Fruit fly (Drosophila melanogaster) whole organism, embryonic: ENCODE measurements around the gene CG14406.

Experiments
- B-H2 ChIP-seq: fragments of 200-800 bp; sonication (Bioruptor generic); optimal IDR thresholded peaks from 2 replicates; lab custom pipeline; 2018; ENCODE audit warnings: missing biosample characterization, mild to moderate bottlenecking, missing genetic modification characterization
- BtbVII ChIP-seq: fragments of 200-800 bp; sonication (Bioruptor generic); optimal IDR thresholded peaks from 3 replicates; lab custom pipeline; 2017; ENCODE audit warnings: missing biosample characterization, mild to moderate bottlenecking, missing genetic modification characterization
- CG10543 ChIP-seq: fragments of 200-800 bp; sonication (Bioruptor generic); optimal IDR thresholded peaks from 3 replicates; lab custom pipeline; 2017; ENCODE audit warnings: missing biosample characterization, mild to moderate bottlenecking, missing genetic modification characterization, moderate library complexity
- CG10565 ChIP-seq: fragments of 200-800 bp; sonication (Bioruptor generic); optimal IDR thresholded peaks from 3 replicates; lab custom pipeline; 2016; ENCODE audit warnings: missing biosample characterization, mild to moderate bottlenecking, missing genetic modification characterization
- CG11504 ChIP-seq: fragments of 200-800 bp; sonication (Bioruptor generic); optimal IDR thresholded peaks from 3 replicates; lab custom pipeline; 2019; ENCODE audit warnings: missing biosample characterization, mild to moderate bottlenecking, missing genetic modification characterization, moderate library complexity
- CG11560 ChIP-seq: fragments of 200-800 bp; sonication (Bioruptor generic); IDR thresholded peaks from 3 replicates; pipeline ENCODE4 v1.3.6; 2022; ENCODE audit warnings: missing biosample characterization, missing genetic modification characterization
- CG11696 ChIP-seq: fragments of 200-800 bp; sonication (Bioruptor generic); IDR thresholded peaks from 2 replicates; pipeline ENCODE4 v1.3.6; 2022; ENCODE audit warnings: missing biosample characterization, missing genetic modification characterization
- CG12236 ChIP-seq: fragments of 200-800 bp; sonication (Bioruptor generic); optimal IDR thresholded peaks from 2 replicates; lab custom pipeline; 2016; ENCODE audit warnings: missing biosample characterization, missing genetic modification characterization
- CG12659 ChIP-seq: fragments of 200-800 bp; sonication (Bioruptor generic); optimal IDR thresholded peaks from 3 replicates; lab custom pipeline; 2017; ENCODE audit warnings: mild to moderate bottlenecking, missing biosample characterization, missing genetic modification reagents, missing genetic modification characterization
- CG13123 ChIP-seq: fragments of 200-800 bp; sonication (Bioruptor generic); optimal IDR thresholded peaks from 2 replicates; lab custom pipeline; 2016; ENCODE audit warnings: missing biosample characterization, missing genetic modification characterization
- CG15479 ChIP-seq: fragments of 200-800 bp; sonication (Bioruptor generic); optimal IDR thresholded peaks from 3 replicates; lab custom pipeline; 2019; ENCODE audit warnings: missing biosample characterization, mild to moderate bottlenecking, missing genetic modification characterization, moderate library complexity
- CG18599 ChIP-seq: fragments of 200-800 bp; sonication (Bioruptor generic); optimal IDR thresholded peaks from 3 replicates; lab custom pipeline; 2017; ENCODE audit warnings: missing biosample characterization, missing genetic modification characterization, mild to moderate bottlenecking, moderate library complexity, missing genetic modification reagents
- CG18619 ChIP-seq: fragments of 200-800 bp; sonication (Bioruptor generic); optimal IDR thresholded peaks from 3 replicates; lab custom pipeline; 2017; ENCODE audit warnings: missing biosample characterization, mild to moderate bottlenecking, missing genetic modification characterization
- CG2678 ChIP-seq: fragments of 200-800 bp; sonication (Bioruptor generic); optimal IDR thresholded peaks from 3 replicates; lab custom pipeline; 2019; ENCODE audit warnings: missing biosample characterization, mild to moderate bottlenecking, missing genetic modification characterization, moderate library complexity
- CG34376 ChIP-seq: fragments of 200-800 bp; sonication (Bioruptor generic); optimal IDR thresholded peaks from 2 replicates; lab custom pipeline; 2018; ENCODE audit warnings: missing biosample characterization, mild to moderate bottlenecking, missing genetic modification characterization
- CG3838 ChIP-seq: fragments of 200-800 bp; sonication (Bioruptor generic); optimal IDR thresholded peaks from 3 replicates; lab custom pipeline; 2016; ENCODE audit warnings: missing biosample characterization, missing genetic modification characterization
- CG4617 ChIP-seq: fragments of 200-800 bp; sonication (Bioruptor generic); optimal IDR thresholded peaks from 3 replicates; lab custom pipeline; 2016; ENCODE audit warnings: missing biosample characterization, missing genetic modification characterization, borderline replicate concordance
- CG9817 ChIP-seq: fragments of 200-800 bp; sonication (Bioruptor generic); optimal IDR thresholded peaks from 2 replicates; lab custom pipeline; 2018; ENCODE audit warnings: missing biosample characterization, mild to moderate bottlenecking, missing genetic modification characterization, moderate library complexity
- Hey ChIP-seq: fragments of 200-800 bp; sonication (Bioruptor generic); optimal IDR thresholded peaks from 3 replicates; lab custom pipeline; 2018; ENCODE audit warnings: missing biosample characterization, mild to moderate bottlenecking, missing genetic modification characterization
- Med ChIP-seq: fragments of 200-800 bp; sonication (Bioruptor generic); peaks from one replicate; lab custom pipeline; 2016; ENCODE audit warnings: missing biosample characterization, missing genetic modification characterization, mild to moderate bottlenecking, inconsistent platforms, moderate library complexity
- Pdp1 ChIP-seq, 2 experiments: fragments of 200-800 bp; sonication (Bioruptor generic); optimal IDR thresholded peaks; 3 replicates each; lab custom pipeline; 2016; ENCODE audit warnings: missing biosample characterization in 2 of 2, missing genetic modification characterization in 2 of 2, mild to moderate bottlenecking in 1 of 2, moderate library complexity in 1 of 2
- Vsx1 ChIP-seq: fragments of 200-800 bp; sonication (Bioruptor generic); optimal IDR thresholded peaks from 2 replicates; lab custom pipeline; 2017; ENCODE audit warnings: missing biosample characterization, mild to moderate bottlenecking, missing genetic modification characterization, missing genetic modification reagents
- btn ChIP-seq: fragments of 200-800 bp; sonication (Bioruptor generic); optimal IDR thresholded peaks from 2 replicates; lab custom pipeline; 2016; ENCODE audit warnings: missing biosample characterization, missing genetic modification characterization
- cad ChIP-seq: fragments of >200 bp; optimal IDR thresholded peaks from 2 replicates; lab custom pipeline; 2017; ENCODE audit warnings: missing biosample characterization, missing genetic modification characterization
- ewg ChIP-seq: fragments of 200-800 bp; sonication (Bioruptor generic); optimal IDR thresholded peaks from 3 replicates; lab custom pipeline; 2017; ENCODE audit warnings: mild to moderate bottlenecking, missing biosample characterization, missing genetic modification reagents, missing genetic modification characterization
- exex ChIP-seq: fragments of 200-800 bp; sonication (Bioruptor generic); optimal IDR thresholded peaks from 4 replicates; lab custom pipeline; 2018; ENCODE audit warnings: missing biosample characterization, mild to moderate bottlenecking, missing genetic modification characterization, moderate library complexity
- fru ChIP-seq: fragments of >200 bp; optimal IDR thresholded peaks from 2 replicates; lab custom pipeline; 2017
- gce ChIP-seq: fragments of 200-800 bp; sonication (Bioruptor generic); IDR thresholded peaks from 3 replicates; pipeline ENCODE4 v1.3.6; 2022; ENCODE audit warnings: missing biosample characterization, missing genetic modification characterization
- grn ChIP-seq: fragments of 200-800 bp; sonication (Bioruptor generic); optimal IDR thresholded peaks from 3 replicates; lab custom pipeline; 2017; ENCODE audit warnings: missing biosample characterization, missing genetic modification characterization
- lab ChIP-seq: fragments of 200-800 bp; sonication (Bioruptor generic); optimal IDR thresholded peaks from 3 replicates; lab custom pipeline; 2017; ENCODE audit warnings: missing biosample characterization, missing genetic modification characterization, mild to moderate bottlenecking, moderate library complexity, missing genetic modification reagents
- mirr ChIP-seq: fragments of 200-800 bp; sonication (Bioruptor generic); optimal IDR thresholded peaks from 3 replicates; lab custom pipeline; 2018; ENCODE audit warnings: missing biosample characterization, mild to moderate bottlenecking, missing genetic modification characterization
- nom ChIP-seq: fragments of 200-800 bp; sonication (Bioruptor generic); optimal IDR thresholded peaks from 2 replicates; lab custom pipeline; 2017; ENCODE audit warnings: missing biosample characterization, missing genetic modification characterization, mild to moderate bottlenecking, moderate library complexity, missing genetic modification reagents
- phol ChIP-seq: fragments of 200-800 bp; sonication (Bioruptor generic); optimal IDR thresholded peaks from 3 replicates; lab custom pipeline; 2018; ENCODE audit warnings: missing biosample characterization, mild to moderate bottlenecking, missing genetic modification characterization, moderate library complexity
- slou ChIP-seq: fragments of 200-800 bp; sonication (Bioruptor generic); optimal IDR thresholded peaks from 3 replicates; lab custom pipeline; 2016; ENCODE audit warnings: missing biosample characterization, missing genetic modification characterization
- slp2 ChIP-seq: fragments of 200-800 bp; sonication (Bioruptor generic); optimal IDR thresholded peaks from 2 replicates; lab custom pipeline; 2016; ENCODE audit warnings: missing biosample characterization, missing genetic modification characterization
- sug ChIP-seq: fragments of 200-800 bp; optimal IDR thresholded peaks from 2 replicates; lab custom pipeline; 2019; ENCODE audit warnings: missing biosample characterization, mild to moderate bottlenecking, missing genetic modification characterization, moderate library complexity
- tio ChIP-seq: fragments of 200-800 bp; sonication (Bioruptor generic); optimal IDR thresholded peaks from 2 replicates; lab custom pipeline; 2017; ENCODE audit warnings: missing biosample characterization, missing genetic modification characterization, inconsistent platforms
- tna ChIP-seq: fragments of 200-800 bp; sonication (Bioruptor generic); IDR thresholded peaks from 2 replicates; pipeline ENCODE4 v1.3.6; 2022; ENCODE audit warnings: missing biosample characterization, missing genetic modification characterization; ENCODE audit not compliant: partially characterized antibody
- twi ChIP-seq: fragments of 200-800 bp; optimal IDR thresholded peaks from 2 replicates; lab custom pipeline; 2019; ENCODE audit warnings: missing biosample characterization, mild to moderate bottlenecking, missing genetic modification characterization, moderate library complexity
- unpg ChIP-seq: fragments of 200-800 bp; sonication (Bioruptor generic); optimal IDR thresholded peaks from 3 replicates; lab custom pipeline; 2018; ENCODE audit warnings: missing biosample characterization, mild to moderate bottlenecking, missing genetic modification characterization, moderate library complexity

CG14406 gene

DNA sequence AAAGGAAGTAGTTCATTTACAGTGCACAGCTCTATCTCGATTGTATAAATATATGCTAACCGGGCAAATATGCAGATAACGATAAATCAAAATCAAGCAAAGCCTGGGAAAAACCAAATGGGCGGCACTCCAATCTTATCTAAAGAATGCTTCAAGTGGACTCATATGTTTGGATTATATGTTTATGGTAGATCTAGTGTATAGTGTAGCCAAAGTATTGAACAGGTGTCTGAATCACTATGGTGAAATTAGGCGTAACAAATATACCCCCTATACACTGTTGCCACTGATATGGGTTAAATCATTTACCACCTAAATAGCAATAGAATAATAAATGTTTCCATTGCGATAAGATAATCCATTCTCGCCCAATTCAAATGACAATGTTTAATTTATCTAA, 35.9 kb upstream of the CG14406 start (continued):
- TF ChIP-seq twi (tag; lab: Kevin White, UChicago) (peak; percentile 19), tio (GFP tag; lab: Kevin White, UChicago) (no peak), CG10565 (GFP tag; lab: Kevin White, UChicago) (no peak), CG34376 (GFP tag; lab: Kevin White, UChicago) (peak; percentile 38), CG18619 (GFP tag; lab: Kevin White, UChicago) (no peak), CG10543 (no peak), CG13123 (GFP tag; lab: Kevin White, UChicago) (no peak), CG2678 (tag; lab: Kevin White, UChicago) (peak; percentile 21), CG11504 (tag; lab: Kevin White, UChicago) (no peak), CG11560 (tag; lab: Robert Waterston, UW) (no peak), cad (GFP tag; lab: Kevin White, UChicago) (no peak), Vsx1 (peak; percentile 0)

DNA sequence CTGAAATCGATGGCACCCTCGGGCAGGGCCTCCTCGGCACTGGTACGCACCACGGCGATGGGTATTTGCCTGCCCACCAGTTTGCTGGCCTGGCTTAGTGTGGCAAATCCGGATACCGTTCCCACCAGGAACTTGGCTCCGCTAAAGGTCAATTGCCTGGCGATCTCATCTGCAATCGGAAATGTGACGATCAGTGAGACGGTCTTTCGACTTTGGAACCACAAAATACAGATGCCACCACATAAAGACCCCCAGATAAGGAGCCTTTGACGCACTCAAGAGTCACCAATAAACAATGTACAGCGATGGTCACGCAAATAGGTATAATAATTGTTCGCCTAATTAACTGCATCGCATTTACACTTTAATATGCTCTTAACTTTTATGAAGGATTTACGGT, 25.6 kb upstream of the CG14406 start:
- TF ChIP-seq slp2, result no peak
- TF ChIP-seq Med (GFP tag; lab: Kevin White, UChicago), result peak; percentile 43
- no peak for TF ChIP-seq CG9817 (tag; lab: Kevin White, UChicago)
- no peak for TF ChIP-seq ewg (GFP tag; lab: Kevin White, UChicago)
- TF ChIP-seq fru, result no peak
- no peak for TF ChIP-seq tna
- TF ChIP-seq CG3838 (GFP tag; lab: Kevin White, UChicago), result no peak
- no peak for TF ChIP-seq CG4617 (GFP tag; lab: Kevin White, UChicago)
- no peak for TF ChIP-seq btn (GFP tag; lab: Kevin White, UChicago)
- peak; percentile 53 for TF ChIP-seq nom (GFP tag; lab: Kevin White, UChicago)
- TF ChIP-seq CG18599 (GFP tag; lab: Kevin White, UChicago), result no peak
- TF ChIP-seq CG11696 (GFP tag; lab: Robert Waterston, UW), result peak; percentile 41; the same call in 1 of the 2 replicates
- TF ChIP-seq B-H2 (GFP tag; lab: Kevin White, UChicago), result no peak
- TF ChIP-seq gce, result no peak

DNA sequence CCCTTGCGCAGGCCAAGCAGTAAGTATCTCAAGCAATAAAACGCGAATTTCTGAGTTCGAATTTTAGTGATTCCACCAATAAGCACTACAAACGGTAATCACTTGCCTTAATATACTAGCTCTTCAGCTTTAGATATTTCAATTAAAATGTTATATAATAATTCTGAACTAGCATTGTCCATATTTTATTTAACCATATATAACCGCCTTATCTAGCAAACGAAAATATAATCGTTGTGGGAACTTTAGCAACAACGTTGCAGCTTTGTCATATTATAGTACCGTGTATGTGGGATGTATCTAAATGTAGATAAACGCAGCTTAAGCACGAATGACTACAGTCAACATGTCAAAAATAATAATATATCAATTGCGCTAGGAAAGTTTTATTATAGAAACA, 20.7 kb upstream of the CG14406 start:
- TF ChIP-seq Pdp1 (GFP tag; optimal IDR thresholded peaks at IDR 0.05; lab: Kevin White, UChicago) (peak in 1 of 2 experiments; percentile 64), CG15479 (GFP tag; lab: Kevin White, UChicago) (no peak)

DNA sequence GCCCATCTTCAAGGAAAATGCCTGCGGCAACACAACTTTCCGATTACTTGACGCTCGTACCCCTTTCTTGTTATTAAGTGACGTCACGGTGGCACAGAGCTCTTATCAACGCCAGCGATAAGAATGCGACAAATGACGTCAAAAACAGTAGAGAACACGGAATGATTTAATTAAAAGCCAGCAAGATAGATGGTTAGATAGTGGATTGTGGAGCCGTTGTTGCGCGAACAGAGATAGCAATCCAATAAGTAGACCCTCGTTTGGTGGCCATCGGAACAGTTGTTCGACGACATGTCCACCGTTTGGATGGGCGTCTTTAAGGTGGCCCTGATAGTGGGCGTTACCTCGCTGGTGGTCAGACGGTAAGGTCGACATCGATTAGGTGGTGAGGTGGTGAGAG, 19.2 kb upstream of the CG14406 start:
- TF ChIP-seq Hey (peak; percentile 60), slou (GFP tag; lab: Kevin White, UChicago) (no peak), phol (tag; lab: Kevin White, UChicago) (no peak), unpg (GFP tag; lab: Kevin White, UChicago) (no peak), BtbVII (GFP tag; lab: Kevin White, UChicago) (peak; percentile 81), grn (peak; percentile 98), mirr (peak; percentile 75), Pdp1 (GFP tag; optimal IDR thresholded peaks at IDR 0.05; lab: Kevin White, UChicago) (peak in 1 of 2 experiments; percentile 60), CG12236 (GFP tag; lab: Kevin White, UChicago) (no peak), lab (GFP tag; lab: Kevin White, UChicago) (peak; percentile 53), exex (peak; percentile 79), sug (tag; lab: Kevin White, UChicago) (peak; percentile 80), Med (GFP tag; lab: Kevin White, UChicago) (peak; percentile 52), CG34376 (GFP tag; lab: Kevin White, UChicago) (peak; percentile 42), CG12659 (GFP tag; lab: Kevin White, UChicago) (no peak)
- TF ChIP-seq, all 482 proteins: peak for 10
